Worm (Caenorhabditis elegans) whole organism, midembryonic: ENCODE data around the gene F38E9.6.

Experiments
- flt-1 ChIP-seq: fragments of 200-800 bp; sonication (Bioruptor generic); IDR thresholded peaks from 2 replicates; pipeline ENCODE4 v1.3.6; 2022; ENCODE audit warnings: missing genetic modification characterization, missing compliant biosample characterization
- med-1 ChIP-seq: sonication (generic microtip); optimal IDR thresholded peaks from 2 replicates; lab custom pipeline; 2017; ENCODE audit warnings: missing genetic modification characterization, mild to moderate bottlenecking, missing compliant biosample characterization, antibody characterized with exemption, missing genetic modification reagents; ENCODE audit not compliant: insufficient read depth

- no peak for TF ChIP-seq med-1 (GFP tag; lab: Kevin White, UChicago)
- TF ChIP-seq flt-1 (GFP tag; lab: Robert Waterston, UW), result no peak
Measured at ce11 chrX:16406632-16407031, 25.6 kb upstream of the F38E9.6 start.
